Fruit fly (Drosophila melanogaster): Measurements from ENCODE around the gene Dph2.

dm6 chr3R:14875274-14875964, 18.3 kb downstream of the Dph2 start, which contains the start of gene btsz:
- TF ChIP-seq EcR (GFP tag; optimal IDR thresholded peaks at IDR 0.05) (no peak), CG13204 (GFP tag; optimal IDR thresholded peaks at IDR 0.05) (no peak)
